Fruit fly (Drosophila melanogaster) whole organism, embryonic: Measurements from ENCODE around the gene Nup153.

Source experiments
- Antp ChIP-seq: fragments of 200-800 bp; sonication (Bioruptor generic); optimal IDR thresholded peaks from 3 replicates; lab custom pipeline; 2016; ENCODE audit warnings: missing biosample characterization, missing genetic modification characterization
- Atf3 ChIP-seq: fragments of 200-800 bp; sonication (Bioruptor generic); optimal IDR thresholded peaks from 3 replicates; lab custom pipeline; 2016; ENCODE audit warnings: missing biosample characterization, missing genetic modification characterization
- Awh ChIP-seq: fragments of 200-800 bp; sonication (Bioruptor generic); IDR thresholded peaks from 2 replicates; pipeline ENCODE4, ENCODE4 v1.3.6; 2022; ENCODE audit warnings: missing biosample characterization, missing genetic modification characterization
- CG10267 ChIP-seq: fragments of 200-800 bp; sonication (Bioruptor generic); optimal IDR thresholded peaks from 2 replicates; lab custom pipeline; 2018; ENCODE audit warnings: missing biosample characterization, mild to moderate bottlenecking, missing genetic modification characterization, moderate library complexity
- CG10543 ChIP-seq: fragments of 200-800 bp; sonication (Bioruptor generic); optimal IDR thresholded peaks from 3 replicates; lab custom pipeline; 2017; ENCODE audit warnings: missing biosample characterization, mild to moderate bottlenecking, missing genetic modification characterization, moderate library complexity
- CG11093 ChIP-seq: fragments of 200-800 bp; sonication (Bioruptor generic); IDR thresholded peaks from 3 replicates; pipeline ENCODE4 v1.3.6; 2022; ENCODE audit warnings: missing biosample characterization, missing genetic modification characterization
- CG11696 ChIP-seq: fragments of 200-800 bp; sonication (Bioruptor generic); IDR thresholded peaks from 2 replicates; pipeline ENCODE4 v1.3.6; 2022; ENCODE audit warnings: missing biosample characterization, missing genetic modification characterization
- CG13287 ChIP-seq: fragments of 200-800 bp; sonication (Bioruptor generic); IDR thresholded peaks from 2 replicates; pipeline ENCODE4 v1.3.6; 2022; ENCODE audit warnings: missing biosample characterization, missing genetic modification characterization; ENCODE audit not compliant: partially characterized antibody
- CG14860 ChIP-seq: fragments of 200-800 bp; sonication (Bioruptor generic); IDR thresholded peaks from 3 replicates; pipeline ENCODE4 v1.3.6; 2022; ENCODE audit warnings: missing biosample characterization, missing genetic modification characterization; ENCODE audit not compliant: partially characterized antibody
- CG17328 ChIP-seq: fragments of 200-800 bp; sonication (Bioruptor generic); IDR thresholded peaks from 2 replicates; pipeline ENCODE4 v1.3.6; 2022; ENCODE audit warnings: missing biosample characterization, missing genetic modification characterization
- CG17568 ChIP-seq: fragments of 200-800 bp; sonication (Bioruptor generic); optimal IDR thresholded peaks from 2 replicates; lab custom pipeline; 2018; ENCODE audit warnings: missing biosample characterization, mild to moderate bottlenecking, missing genetic modification characterization, moderate library complexity
- CG18011 ChIP-seq: fragments of 200-800 bp; sonication (Bioruptor generic); optimal IDR thresholded peaks from 2 replicates; lab custom pipeline; 2017; ENCODE audit warnings: missing biosample characterization, missing genetic modification characterization, mild to moderate bottlenecking, moderate library complexity, missing genotype
- CG1832 ChIP-seq: fragments of 200-800 bp; sonication (Bioruptor generic); optimal IDR thresholded peaks from 2 replicates; lab custom pipeline; 2017; ENCODE audit warnings: missing biosample characterization, mild to moderate bottlenecking, missing genetic modification characterization, inconsistent platforms
- CG18599 ChIP-seq: fragments of 200-800 bp; sonication (Bioruptor generic); optimal IDR thresholded peaks from 3 replicates; lab custom pipeline; 2017; ENCODE audit warnings: missing biosample characterization, missing genetic modification characterization, mild to moderate bottlenecking, moderate library complexity, missing genetic modification reagents
- CG31441 ChIP-seq: fragments of 200-800 bp; sonication (Bioruptor generic); IDR thresholded peaks from 2 replicates; pipeline ENCODE4 v1.3.6; 2022; ENCODE audit warnings: missing biosample characterization, missing genetic modification characterization
- CG3163 ChIP-seq: fragments of 200-800 bp; sonication (Bioruptor generic); optimal IDR thresholded peaks from 3 replicates; lab custom pipeline; 2016; ENCODE audit warnings: missing biosample characterization, missing genetic modification characterization
- CG42726 ChIP-seq: fragments of 200-800 bp; sonication (Bioruptor generic); IDR thresholded peaks from 2 replicates; pipeline ENCODE4 v1.3.6; 2022; ENCODE audit warnings: missing biosample characterization, missing genetic modification characterization; ENCODE audit not compliant: partially characterized antibody
- CG4617 ChIP-seq: fragments of 200-800 bp; sonication (Bioruptor generic); optimal IDR thresholded peaks from 3 replicates; lab custom pipeline; 2016; ENCODE audit warnings: missing biosample characterization, missing genetic modification characterization, borderline replicate concordance
- CG4730 ChIP-seq: fragments of 200-800 bp; sonication (Bioruptor generic); IDR thresholded peaks from 2 replicates; pipeline ENCODE4 v1.3.6; 2022; ENCODE audit warnings: missing biosample characterization, missing genetic modification characterization
- CG5245 ChIP-seq: fragments of 200-800 bp; sonication (Bioruptor generic); optimal IDR thresholded peaks from 3 replicates; lab custom pipeline; 2016; ENCODE audit warnings: missing biosample characterization, missing genetic modification characterization
- CG6689 ChIP-seq: fragments of 200-800 bp; sonication (Bioruptor generic); IDR thresholded peaks from 2 replicates; pipeline ENCODE4 v1.3.6; 2022; ENCODE audit warnings: missing biosample characterization, missing genetic modification characterization
- CG8765 ChIP-seq: fragments of 200-800 bp; sonication (Bioruptor generic); IDR thresholded peaks from 2 replicates; pipeline ENCODE4 v1.3.6; 2022; ENCODE audit warnings: missing biosample characterization, missing genetic modification characterization
- CG9215 ChIP-seq: fragments of 200-800 bp; sonication (Bioruptor generic); IDR thresholded peaks from 2 replicates; pipeline ENCODE4 v1.3.6; 2022; ENCODE audit warnings: missing biosample characterization, missing genetic modification characterization
- CG9797 ChIP-seq: fragments of 200-800 bp; sonication (Bioruptor generic); optimal IDR thresholded peaks from 3 replicates; lab custom pipeline; 2018; ENCODE audit warnings: missing biosample characterization, mild to moderate bottlenecking, missing genetic modification characterization
- CG9817 ChIP-seq: fragments of 200-800 bp; sonication (Bioruptor generic); optimal IDR thresholded peaks from 2 replicates; lab custom pipeline; 2018; ENCODE audit warnings: missing biosample characterization, mild to moderate bottlenecking, missing genetic modification characterization, moderate library complexity
- Elba2 ChIP-seq: fragments of 200-800 bp; sonication (Bioruptor generic); optimal IDR thresholded peaks from 3 replicates; lab custom pipeline; 2016; ENCODE audit warnings: missing biosample characterization, missing genetic modification characterization
- HLH54F ChIP-seq: fragments of 200-800 bp; sonication (Bioruptor generic); optimal IDR thresholded peaks from 3 replicates; lab custom pipeline; 2016; ENCODE audit warnings: missing biosample characterization, missing genetic modification characterization
- HLHmδ ChIP-seq: fragments of 200-800 bp; sonication (Bioruptor generic); optimal IDR thresholded peaks from 2 replicates; lab custom pipeline; 2018; ENCODE audit warnings: missing biosample characterization, mild to moderate bottlenecking, missing genetic modification characterization, moderate library complexity
- Hr78 ChIP-seq, 2 experiments: fragments of 200-800 bp in 1 of 2; fragments of >200 bp in 1 of 2; sonication (Bioruptor generic) in 1 of 2; optimal IDR thresholded peaks; 2 replicates each; lab custom pipeline; 2017 to 2019; ENCODE audit warnings: missing biosample characterization in 2 of 2, missing genetic modification characterization in 2 of 2, mild to moderate bottlenecking in 1 of 2, moderate library complexity in 1 of 2
- Neu2 ChIP-seq: fragments of 200-800 bp; sonication (Bioruptor generic); optimal IDR thresholded peaks from 3 replicates; lab custom pipeline; 2016; ENCODE audit warnings: missing biosample characterization, missing genetic modification characterization, borderline replicate concordance
- Oaz ChIP-seq: fragments of 200-800 bp; sonication (Bioruptor generic); IDR thresholded peaks from 2 replicates; pipeline ENCODE4 v1.3.6; 2022; ENCODE audit warnings: missing biosample characterization, missing genetic modification characterization
- Vsx1 ChIP-seq: fragments of 200-800 bp; sonication (Bioruptor generic); optimal IDR thresholded peaks from 2 replicates; lab custom pipeline; 2017; ENCODE audit warnings: missing biosample characterization, mild to moderate bottlenecking, missing genetic modification characterization, missing genetic modification reagents
- dmrt11E ChIP-seq: fragments of 200-800 bp; sonication (Bioruptor generic); optimal IDR thresholded peaks from 3 replicates; lab custom pipeline; 2018; ENCODE audit warnings: missing biosample characterization, mild to moderate bottlenecking, missing genetic modification characterization, moderate library complexity
- dpn ChIP-seq, 2 experiments: fragments of 200-800 bp; sonication (Bioruptor generic); optimal IDR thresholded peaks; 3 replicates each; lab custom pipeline; 2016; ENCODE audit warnings: missing biosample characterization in 2 of 2, missing genetic modification characterization in 2 of 2
- ewg ChIP-seq: fragments of 200-800 bp; sonication (Bioruptor generic); optimal IDR thresholded peaks from 3 replicates; lab custom pipeline; 2017; ENCODE audit warnings: mild to moderate bottlenecking, missing biosample characterization, missing genetic modification reagents, missing genetic modification characterization
- exex ChIP-seq: fragments of 200-800 bp; sonication (Bioruptor generic); optimal IDR thresholded peaks from 4 replicates; lab custom pipeline; 2018; ENCODE audit warnings: missing biosample characterization, mild to moderate bottlenecking, missing genetic modification characterization, moderate library complexity
- hth ChIP-seq: fragments of >200 bp; optimal IDR thresholded peaks from 2 replicates; lab custom pipeline; 2017; ENCODE audit warnings: inconsistent platforms
- insv ChIP-seq, 2 experiments: fragments of 200-800 bp; sonication (Bioruptor generic); optimal IDR thresholded peaks; 3 replicates each; lab custom pipeline; 2016 to 2018; ENCODE audit warnings: missing biosample characterization in 2 of 2, missing genetic modification characterization in 2 of 2
- lilli ChIP-seq: fragments of 200-800 bp; sonication (Bioruptor generic); optimal IDR thresholded peaks from 3 replicates; lab custom pipeline; 2016; ENCODE audit warnings: missing biosample characterization, missing genetic modification characterization
- maf-S ChIP-seq: fragments of 200-800 bp; sonication (Bioruptor generic); optimal IDR thresholded peaks from 2 replicates; lab custom pipeline; 2016; ENCODE audit warnings: missing biosample characterization, missing genetic modification characterization
- org-1 ChIP-seq: fragments of 200-800 bp; sonication (Bioruptor generic); optimal IDR thresholded peaks from 2 replicates; lab custom pipeline; 2017; ENCODE audit warnings: missing biosample characterization, missing genetic modification characterization
- pita ChIP-seq: fragments of 200-800 bp; sonication (Bioruptor generic); optimal IDR thresholded peaks from 2 replicates; lab custom pipeline; 2017; ENCODE audit warnings: missing biosample characterization, mild to moderate bottlenecking, missing genetic modification characterization
- pum ChIP-seq: fragments of 200-800 bp; sonication (Bioruptor generic); optimal IDR thresholded peaks from 2 replicates; lab custom pipeline; 2016; ENCODE audit warnings: missing biosample characterization, missing genetic modification characterization
- slbo ChIP-seq: fragments of 200-800 bp; sonication (Bioruptor generic); IDR thresholded peaks from 2 replicates; pipeline ENCODE4 v1.3.6; 2022; ENCODE audit warnings: missing biosample characterization, missing genetic modification characterization
- so ChIP-seq: fragments of 200-800 bp; sonication (Bioruptor generic); IDR thresholded peaks from 3 replicates; pipeline ENCODE4 v1.3.6; 2022; ENCODE audit warnings: missing biosample characterization, missing genetic modification characterization
- tup ChIP-seq: fragments of 200-800 bp; sonication (Bioruptor generic); optimal IDR thresholded peaks from 2 replicates; lab custom pipeline; 2016; ENCODE audit warnings: missing biosample characterization, mild to moderate bottlenecking, missing genetic modification characterization, moderate library complexity
- wor ChIP-seq: fragments of 200-800 bp; sonication (Bioruptor generic); IDR thresholded peaks from 2 replicates; pipeline ENCODE4 v1.3.6; 2022; ENCODE audit warnings: missing biosample characterization, missing genetic modification characterization
- z ChIP-seq: fragments of 200-800 bp; sonication (Bioruptor generic); IDR thresholded peaks from 3 replicates; pipeline ENCODE4 v1.3.6; 2022; ENCODE audit warnings: missing biosample characterization, missing genetic modification characterization

Nup153 gene

dm6 chrX:16640260-16641100, 41.4 kb downstream of the Nup153 start, which contains the start of the genes SNRPG and mthl1 (continued):
- TF ChIP-seq Elba2 (GFP tag; lab: Kevin White, UChicago) (no peak), dpn (GFP tag; optimal IDR thresholded peaks at IDR 0.05; lab: Kevin White, UChicago) (peak; percentile 38 to 81), lilli (GFP tag; lab: Kevin White, UChicago) (peak; percentile 55), CG1832 (GFP tag; lab: Kevin White, UChicago) (no peak), CG18599 (peak; percentile 70), CG5245 (GFP tag; lab: Kevin White, UChicago) (peak; percentile 57), CG11696 (GFP tag; lab: Robert Waterston, UW) (peak; percentile 76), HLH54F (GFP tag; lab: Kevin White, UChicago) (peak; percentile 89), wor (GFP tag; lab: Robert Waterston, UW) (peak; percentile 86), CG14860 (peak; percentile 47; the same call in 1 of the 3 replicates), CG10543 (GFP tag; lab: Kevin White, UChicago) (peak; percentile 46), CG11093 (GFP tag; lab: Robert Waterston, UW) (peak; percentile 91), ewg (peak; percentile 77), Antp (GFP tag; lab: Kevin White, UChicago) (peak; percentile 73), Neu2 (GFP tag; lab: Kevin White, UChicago) (no peak), exex (tag; lab: Kevin White, UChicago) (no peak), CG42726 (GFP tag; lab: Robert Waterston, UW) (peak; percentile 80), dmrt11E (tag; lab: Kevin White, UChicago) (peak; percentile 64), CG17328 (GFP tag; lab: Robert Waterston, UW) (peak; percentile 88), HLHmδ (GFP tag; lab: Kevin White, UChicago) (peak; percentile 19), CG3163 (GFP tag; lab: Kevin White, UChicago) (peak; percentile 43), Vsx1 (no peak), CG13287 (GFP tag; lab: Robert Waterston, UW) (peak; percentile 73), CG9215 (GFP tag; lab: Robert Waterston, UW) (peak; percentile 91), Hr78 (GFP tag; optimal IDR thresholded peaks at IDR 0.05; lab: Kevin White, UChicago) (no peak), so (GFP tag; lab: Robert Waterston, UW) (peak; percentile 63; the same call in 2 of the 3 replicates), CG6689 (GFP tag; lab: Robert Waterston, UW) (peak; percentile 90), CG4617 (peak; percentile 34), pum (peak; percentile 85), z (0 out of 3 replicates have a peak, but pooled peaks have one; percentile 16), slbo (GFP tag; lab: Robert Waterston, UW) (peak; percentile 97), CG10267 (peak; percentile 67), insv (GFP tag; optimal IDR thresholded peaks at IDR 0.05; lab: Kevin White, UChicago) (peak in 1 of 2 experiments; percentile 35), CG18011 (GFP tag; lab: Kevin White, UChicago) (peak; percentile 40), CG8765 (GFP tag; lab: Robert Waterston, UW) (peak; percentile 90), maf-S (GFP tag; lab: Kevin White, UChicago) (peak; percentile 75), CG9797 (GFP tag; lab: Kevin White, UChicago) (peak; percentile 82), CG4730 (GFP tag; lab: Robert Waterston, UW) (peak; percentile 90), Atf3 (GFP tag; lab: Kevin White, UChicago) (peak; percentile 64), tup (GFP tag; lab: Kevin White, UChicago) (peak; percentile 35), org-1 (peak; percentile 23), Oaz (GFP tag; lab: Robert Waterston, UW) (peak; percentile 85), CG31441 (GFP tag; lab: Robert Waterston, UW) (peak; percentile 74), hth (lab: Kevin White, UChicago) (no peak), pita (GFP tag; lab: Kevin White, UChicago) (no peak), CG17568 (GFP tag; lab: Kevin White, UChicago) (no peak), CG9817 (tag; lab: Kevin White, UChicago) (peak; percentile 87), Awh (peak; percentile 90)
